Worm (Caenorhabditis elegans) whole organism, mixed stage, embryonic: ENCODE measurements around the gene vit-1.

Source experiments
- M03D4.4 ChIP-seq: sonication (generic microtip); optimal IDR thresholded peaks from 2 replicates; lab custom pipeline; 2017; ENCODE audit warnings: mild to moderate bottlenecking, missing genetic modification characterization, missing compliant biosample characterization
- bed-3 ChIP-seq: fragments of 200-800 bp; sonication (Bioruptor generic); optimal IDR thresholded peaks from 3 replicates; lab custom pipeline; 2018; ENCODE audit warnings: mild to moderate bottlenecking, missing genetic modification characterization, moderate library complexity, missing compliant biosample characterization
- ces-1 ChIP-seq: fragments of 150-350 bp; optimal IDR thresholded peaks from 2 replicates; lab custom pipeline; 2014; ENCODE audit warnings: missing biosample characterization, missing genetic modification reagents, missing genetic modification characterization
- elt-3 ChIP-seq: fragments of 150-350 bp; optimal IDR thresholded peaks from 2 replicates; lab custom pipeline; 2014; ENCODE audit warnings: missing biosample characterization, missing genetic modification characterization
- snpc-4 ChIP-seq: fragments of 150-350 bp; optimal IDR thresholded peaks from 2 replicates; lab custom pipeline; 2014; ENCODE audit warnings: missing biosample characterization, missing genetic modification characterization
- unc-39 ChIP-seq: fragments of 150-350 bp; optimal IDR thresholded peaks from 2 replicates; lab custom pipeline; 2014; ENCODE audit warnings: missing biosample characterization, missing genetic modification characterization
- unc-62 ChIP-seq: fragments of 150-350 bp; optimal IDR thresholded peaks from 2 replicates; lab custom pipeline; 2014; ENCODE audit warnings: missing biosample characterization, missing genetic modification reagents, missing genetic modification characterization
- ztf-11 ChIP-seq: fragments of 150-350 bp; optimal IDR thresholded peaks from 2 replicates; lab custom pipeline; 2014; ENCODE audit warnings: missing biosample characterization, missing genetic modification characterization

DNA sequence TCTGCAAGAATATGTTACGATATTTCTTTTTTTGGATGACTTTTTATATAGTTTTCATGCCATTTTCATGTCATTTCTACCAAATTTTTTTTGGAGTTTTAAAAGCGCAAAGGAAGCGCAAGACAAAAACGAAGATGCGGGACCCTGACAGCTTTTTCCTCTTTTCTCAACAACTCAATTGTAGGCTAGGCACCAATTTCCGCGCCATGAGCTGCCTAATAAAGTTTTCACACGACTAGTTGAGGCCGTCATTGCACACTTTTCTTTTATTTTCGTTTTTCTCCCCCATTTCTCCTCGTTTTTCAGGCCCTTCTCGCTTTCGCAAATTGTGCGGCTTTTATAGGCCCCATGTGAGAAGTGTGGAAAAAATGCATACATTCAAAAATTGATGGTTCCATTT is 47.9 kb upstream of the vit-1 start:
- TF ChIP-seq unc-39 (tag; lab: Kevin White, UChicago) = no peak
- TF ChIP-seq elt-3 = no peak
- no peak for TF ChIP-seq M03D4.4 (tag; lab: Kevin White, UChicago)
- TF ChIP-seq snpc-4 (tag; lab: Kevin White, UChicago) = no peak
- TF ChIP-seq ztf-11 = no peak
- TF ChIP-seq bed-3 (GFP tag; lab: Kevin White, UChicago) = no peak
- TF ChIP-seq ces-1 (GFP tag; lab: Kevin White, UChicago) = peak; percentile 87
- no peak for TF ChIP-seq unc-62
